Fruit fly (Drosophila melanogaster) Kc167 (cell line): ENCODE data around the gene Inx2.

ENCODE experiments used
- Myc ChIP-seq: fragments of >200 bp; optimal IDR thresholded peaks from 2 replicates; lab custom pipeline; 2017; ENCODE audit warnings: missing external identifiers
- Sin3A ChIP-seq: fragments of >200 bp; optimal IDR thresholded peaks from 2 replicates; lab custom pipeline; 2018; ENCODE audit warnings: missing external identifiers
- h ChIP-seq: fragments of >200 bp; optimal IDR thresholded peaks from 3 replicates; lab custom pipeline; 2018; ENCODE audit warnings: missing external identifiers
- insv ChIP-seq: fragments of >200 bp; optimal IDR thresholded peaks from 3 replicates; lab custom pipeline; 2018; ENCODE audit warnings: missing external identifiers
- psq ChIP-seq: fragments of >200 bp; optimal IDR thresholded peaks from 2 replicates; lab custom pipeline; 2017; ENCODE audit warnings: missing external identifiers
- ttk ChIP-seq: sonication (Bioruptor generic); optimal IDR thresholded peaks from 2 replicates; lab custom pipeline; 2017; ENCODE audit warnings: missing external identifiers

Gene Inx2

DNA sequence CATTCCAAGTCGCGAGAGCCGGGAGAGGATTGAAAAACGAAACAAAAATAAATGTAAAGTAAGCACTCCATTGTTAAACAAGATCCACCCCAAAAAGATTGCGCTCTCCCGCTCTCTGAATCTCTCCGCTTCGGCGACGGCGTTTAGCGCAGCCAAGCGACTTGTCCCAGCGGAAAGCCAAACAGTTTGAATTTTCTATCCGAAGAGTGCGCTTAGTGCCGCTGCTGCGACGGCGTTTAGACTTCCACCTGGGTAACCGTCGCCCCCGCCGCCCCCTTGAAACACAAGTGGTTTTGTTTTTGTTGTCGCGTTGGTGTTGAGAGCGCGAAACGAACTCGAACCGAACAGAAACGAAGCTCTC is at the start of gene Inx2:
Inx2 (plus strand) TSS at position 181 of the 361 bp plus-strand sequence.
- TF ChIP-seq Myc (lab: Kevin White, UChicago) (no peak), ttk (lab: Kevin White, UChicago) (no peak)

DNA sequence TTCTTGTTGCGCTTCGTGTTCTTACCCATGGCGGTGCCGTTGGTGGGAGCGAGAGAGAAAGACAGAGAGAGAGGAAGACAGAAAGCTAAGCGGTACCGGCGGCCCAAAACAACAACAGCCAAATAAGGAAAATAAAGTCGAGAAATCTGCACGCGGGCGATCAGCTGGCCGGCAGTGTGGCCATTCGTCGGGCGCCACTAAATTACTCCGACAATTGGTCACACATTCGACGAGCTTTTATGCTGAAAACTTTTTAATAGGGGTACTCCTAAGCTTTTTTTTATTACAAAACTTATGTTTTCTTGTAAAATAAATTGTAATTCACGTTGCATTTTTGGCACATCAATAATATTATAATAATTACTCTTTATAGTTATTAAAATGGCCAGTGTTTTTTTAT is 29.9 kb upstream of the Inx2 start, which contains the start of gene Setd3:
Setd3 (minus strand) TSS at position 187 of the 400 bp plus-strand sequence.
- TF ChIP-seq insv (lab: Kevin White, UChicago) (no peak), ttk (lab: Kevin White, UChicago) (no peak), Sin3A (lab: Kevin White, UChicago) (no peak), Myc (lab: Kevin White, UChicago) (no peak), psq (lab: Kevin White, UChicago) (no peak), h (lab: Kevin White, UChicago) (no peak)

DNA sequence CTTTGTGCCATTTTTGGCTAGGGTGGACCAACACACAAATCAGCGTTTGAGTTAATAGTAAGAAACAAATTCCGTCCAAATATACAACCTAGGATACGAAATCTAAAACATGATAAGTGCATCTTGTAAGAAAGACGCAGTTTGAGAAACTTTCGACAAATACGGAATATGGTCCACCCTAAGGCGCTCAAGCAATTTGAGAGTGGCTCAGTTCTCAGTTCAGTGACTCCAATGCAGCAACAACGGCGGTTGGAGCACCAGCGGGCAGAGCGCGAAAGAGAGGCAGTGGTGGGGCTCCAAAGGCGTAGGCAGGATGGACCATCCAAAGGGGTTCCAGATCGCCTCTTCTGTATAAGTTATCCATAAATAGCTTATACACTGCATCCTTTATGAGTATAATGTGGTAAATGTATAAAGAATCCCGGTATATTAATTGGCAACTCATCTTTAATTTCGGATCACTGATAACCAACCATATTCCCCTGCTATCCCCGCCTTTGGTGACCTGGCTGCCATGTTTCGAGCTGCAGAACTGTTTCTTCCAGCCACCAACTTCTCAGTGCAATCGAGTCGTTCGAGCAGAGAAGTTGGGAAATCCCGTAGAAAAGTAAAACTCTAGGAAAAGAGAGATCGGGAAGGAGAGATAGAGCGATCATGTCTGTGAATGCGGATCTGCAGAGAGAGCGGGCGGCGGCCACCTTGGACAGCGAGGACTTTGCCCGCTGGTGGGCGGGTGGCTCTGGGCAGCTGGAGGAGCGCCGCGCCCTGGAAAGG is 28.9 kb upstream of the Inx2 start, which contains the start of gene CG4586:
CG4586 (plus strand) TSS at position 555 of the 774 bp plus-strand sequence.
- TF ChIP-seq ttk (lab: Kevin White, UChicago), result no peak
- TF ChIP-seq Myc (lab: Kevin White, UChicago), result no peak
- TF ChIP-seq insv (lab: Kevin White, UChicago), result no peak

DNA sequence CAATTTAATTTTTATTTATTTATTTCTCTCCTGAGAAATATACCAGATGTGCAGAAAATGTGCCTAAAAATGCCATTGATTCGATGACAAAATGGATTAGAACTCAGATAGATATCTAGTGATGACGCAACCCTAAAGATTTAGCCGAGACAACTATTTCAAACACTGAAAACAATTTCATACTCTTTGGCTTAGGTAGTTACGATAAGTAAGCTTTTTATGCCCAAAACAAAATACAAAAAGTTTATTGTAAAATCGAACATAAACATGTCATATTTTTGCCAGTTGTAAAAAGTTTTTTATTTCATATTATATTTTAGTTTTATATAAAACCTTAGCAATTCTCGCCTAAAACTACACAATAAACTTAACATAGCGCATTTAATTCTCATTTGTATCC is 25.1 kb upstream of the Inx2 start, which contains the start of gene CG3040:
CG3040 (minus strand) TSS at position 54 of the 400 bp plus-strand sequence.
- no peak for TF ChIP-seq insv (lab: Kevin White, UChicago)
- TF ChIP-seq h (lab: Kevin White, UChicago), result no peak
- no peak for TF ChIP-seq psq (lab: Kevin White, UChicago)
- no peak for TF ChIP-seq ttk (lab: Kevin White, UChicago)
- TF ChIP-seq Sin3A (lab: Kevin White, UChicago), result no peak
- no peak for TF ChIP-seq Myc (lab: Kevin White, UChicago)

DNA sequence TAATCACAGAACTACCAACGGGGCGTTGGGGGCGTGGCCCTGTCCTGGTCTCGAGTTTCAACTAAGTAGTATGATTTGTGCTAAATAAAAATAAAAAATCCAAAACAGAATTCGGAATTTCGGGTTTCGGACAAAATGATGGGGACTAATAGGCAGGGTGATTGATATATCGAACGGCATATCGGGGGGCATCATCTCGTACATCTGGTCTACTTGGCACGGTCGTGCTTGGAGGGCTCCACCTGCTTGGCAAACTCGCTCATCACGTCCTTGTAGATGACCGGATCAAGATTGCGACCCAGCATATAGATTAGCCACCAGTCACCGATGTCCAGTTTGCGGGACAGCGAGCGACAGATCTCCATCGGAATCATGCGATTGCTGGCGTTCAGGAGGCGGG is 24.3 kb upstream of the Inx2 start:
- TF ChIP-seq psq (lab: Kevin White, UChicago) (no peak), ttk (lab: Kevin White, UChicago) (no peak), Myc (lab: Kevin White, UChicago) (no peak)

DNA sequence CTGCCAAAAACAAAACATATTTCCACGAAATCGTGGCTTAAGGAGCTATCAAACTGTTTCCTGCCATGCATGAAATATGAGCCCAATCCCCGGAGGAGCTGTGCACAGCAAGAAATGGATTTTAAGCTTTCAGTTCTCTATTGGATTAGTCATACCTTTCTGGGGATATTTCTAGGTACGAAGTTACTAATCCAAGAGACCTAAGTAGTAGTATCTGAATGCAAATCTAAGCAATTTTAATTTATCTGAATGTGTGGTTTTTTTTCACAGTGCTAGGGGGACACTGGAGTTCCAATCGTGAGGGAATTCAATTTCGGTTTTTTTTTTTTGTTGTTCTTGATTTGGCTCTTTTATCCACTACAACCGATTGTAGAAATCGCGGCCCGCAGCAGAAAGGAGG is 22.1 kb upstream of the Inx2 start:
- TF ChIP-seq Sin3A (lab: Kevin White, UChicago), result no peak
- TF ChIP-seq h (lab: Kevin White, UChicago), result no peak
- no peak for TF ChIP-seq psq (lab: Kevin White, UChicago)
- TF ChIP-seq Myc (lab: Kevin White, UChicago), result no peak
- TF ChIP-seq ttk (lab: Kevin White, UChicago), result no peak
- TF ChIP-seq insv (lab: Kevin White, UChicago), result no peak

DNA sequence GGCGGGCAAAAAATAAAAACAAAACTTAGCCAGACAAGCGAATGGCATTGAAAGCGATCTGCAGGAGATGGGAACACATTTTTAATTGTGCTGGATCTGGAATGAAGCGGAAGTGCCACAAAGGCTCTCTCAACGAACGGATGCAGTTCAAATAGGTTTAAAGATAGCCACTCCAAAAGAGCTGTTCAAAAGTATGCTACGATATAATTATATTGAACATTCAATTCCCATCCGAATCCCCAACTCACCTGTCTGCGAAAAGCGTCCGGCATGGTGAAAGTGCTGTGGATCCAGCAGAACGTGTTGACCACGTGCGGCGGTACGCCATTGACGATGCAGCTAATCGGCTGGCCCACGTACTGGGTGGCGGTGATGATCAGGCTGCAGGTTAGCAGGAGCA is 21.6 kb upstream of the Inx2 start:
- no peak for TF ChIP-seq psq (lab: Kevin White, UChicago)

DNA sequence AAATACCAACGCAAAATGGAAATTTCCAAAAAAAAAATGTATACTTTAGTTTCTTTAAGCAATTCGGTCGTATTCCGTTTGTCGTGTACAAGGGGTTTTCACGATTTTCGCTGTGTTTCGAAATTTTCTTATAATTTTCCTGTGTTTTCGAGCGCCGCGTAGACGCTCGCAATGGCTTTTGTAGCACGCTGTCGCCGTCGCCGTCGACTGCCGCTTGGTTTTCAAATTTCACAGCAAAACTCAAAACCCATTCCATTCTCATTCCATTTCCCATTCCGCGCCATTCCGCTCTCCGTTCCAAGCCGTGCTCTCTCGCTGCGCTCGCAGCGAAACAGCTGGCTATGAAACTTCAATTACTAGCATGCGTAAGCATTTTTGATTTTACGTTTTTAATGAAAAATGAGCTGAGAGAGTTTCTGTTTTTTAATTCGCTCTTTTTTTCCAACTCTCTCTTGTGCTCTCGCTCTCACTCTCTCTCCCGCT is 17.0 kb upstream of the Inx2 start:
- TF ChIP-seq ttk (lab: Kevin White, UChicago), result no peak
- no peak for TF ChIP-seq Myc (lab: Kevin White, UChicago)
- no peak for TF ChIP-seq Sin3A (lab: Kevin White, UChicago)
- TF ChIP-seq insv (lab: Kevin White, UChicago), result no peak
- no peak for TF ChIP-seq psq (lab: Kevin White, UChicago)
- TF ChIP-seq h (lab: Kevin White, UChicago), result no peak

DNA sequence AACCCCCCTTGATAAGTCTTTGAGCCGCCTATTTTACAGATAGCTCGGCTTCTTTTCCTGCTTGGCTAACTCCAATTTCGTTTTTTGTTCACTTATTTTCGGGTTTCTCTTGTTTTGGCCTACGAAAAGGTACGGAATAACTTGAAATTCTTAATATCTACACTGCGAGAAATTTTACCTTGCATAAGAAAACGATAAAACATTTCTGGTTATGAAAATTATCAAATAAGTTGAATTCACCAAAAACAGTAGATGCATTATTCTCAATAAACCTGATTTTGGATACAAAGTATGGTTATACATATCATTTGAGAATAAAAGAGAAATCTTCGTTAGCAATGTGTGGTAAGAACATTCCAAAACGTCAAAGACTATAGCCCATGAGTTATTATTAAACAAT is 16.4 kb upstream of the Inx2 start:
- TF ChIP-seq insv (lab: Kevin White, UChicago), result no peak
- TF ChIP-seq ttk (lab: Kevin White, UChicago), result no peak
- TF ChIP-seq psq (lab: Kevin White, UChicago), result no peak
- no peak for TF ChIP-seq h (lab: Kevin White, UChicago)
- TF ChIP-seq Myc (lab: Kevin White, UChicago), result no peak
- TF ChIP-seq Sin3A (lab: Kevin White, UChicago), result no peak

DNA sequence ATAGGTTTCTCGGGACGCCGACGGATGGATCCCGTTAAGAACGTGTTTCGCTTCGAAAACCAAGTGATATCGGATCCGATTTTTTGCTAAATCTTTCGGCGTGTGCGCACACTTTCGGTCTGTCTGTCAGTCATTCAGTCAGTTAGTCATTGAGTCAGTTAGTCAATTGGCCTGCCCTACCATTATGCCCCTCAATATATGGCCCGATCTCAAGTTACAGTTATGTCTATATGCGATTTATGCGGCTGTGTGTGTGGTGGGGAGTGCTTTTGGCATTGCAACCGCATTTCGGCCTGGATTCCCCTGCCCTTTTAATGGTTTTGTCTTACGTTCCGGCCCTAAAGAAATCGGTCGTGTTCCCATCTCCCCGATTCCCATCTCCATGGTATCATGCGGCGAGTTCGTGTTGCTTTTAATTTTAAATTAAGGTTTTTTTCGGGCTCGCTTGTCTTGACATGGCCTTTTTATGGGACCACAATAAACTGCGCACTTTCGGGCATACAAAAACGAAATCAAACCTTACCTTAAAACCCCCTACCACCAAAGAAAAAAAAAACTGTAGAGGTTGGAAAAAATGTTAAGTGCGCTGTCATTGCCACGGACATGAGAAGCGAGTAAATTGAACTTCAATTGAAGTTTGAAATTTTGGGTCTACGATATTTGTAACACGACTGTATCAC is 15.6 kb upstream of the Inx2 start:
- TF ChIP-seq insv (lab: Kevin White, UChicago) (no peak), h (lab: Kevin White, UChicago) (no peak), psq (lab: Kevin White, UChicago) (no peak)

DNA sequence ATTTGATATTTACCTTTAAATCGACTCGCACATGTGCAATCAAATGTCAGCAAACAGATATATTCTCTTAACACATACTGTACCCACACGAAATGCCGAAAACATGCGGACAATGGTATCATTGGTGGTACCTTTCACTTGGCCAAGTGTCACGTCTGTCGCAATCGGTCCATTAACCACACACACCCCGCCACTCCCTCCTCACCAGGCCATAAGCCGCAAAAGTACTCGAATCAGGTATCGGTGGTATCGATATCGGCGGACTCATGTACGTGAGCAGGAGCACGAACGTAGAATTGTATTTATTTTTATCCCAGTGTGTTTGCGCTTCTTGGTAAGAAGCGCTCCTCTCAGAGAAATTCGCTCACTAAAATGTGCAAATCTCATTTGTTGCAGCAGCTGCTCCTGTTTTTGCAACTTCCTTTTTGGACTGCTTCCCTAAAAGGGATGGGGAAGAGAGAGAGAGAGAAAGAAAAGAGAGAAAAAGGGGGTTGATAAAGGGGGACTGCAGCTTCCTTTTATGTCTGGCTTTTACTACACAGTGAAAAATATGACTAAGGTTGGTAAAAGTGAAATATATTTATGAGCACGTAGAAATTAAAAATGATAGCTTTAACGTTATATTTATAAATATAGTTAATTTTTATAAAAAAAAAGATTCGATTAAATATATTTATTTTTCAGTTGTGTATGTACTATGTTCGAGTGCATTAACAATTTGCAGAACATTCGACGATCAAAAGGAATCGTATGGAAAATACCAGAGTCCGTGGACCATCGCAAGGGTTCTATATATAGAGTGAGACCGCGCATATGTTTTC is 14.8 kb upstream of the Inx2 start:
- no peak for TF ChIP-seq Myc (lab: Kevin White, UChicago)
- TF ChIP-seq h (lab: Kevin White, UChicago), result no peak
- no peak for TF ChIP-seq ttk (lab: Kevin White, UChicago)
- no peak for TF ChIP-seq insv (lab: Kevin White, UChicago)
- no peak for TF ChIP-seq psq (lab: Kevin White, UChicago)
- no peak for TF ChIP-seq Sin3A (lab: Kevin White, UChicago)
